Worm (Caenorhabditis elegans) whole organism, midembryonic: ENCODE data around the gene C44F1.1.

Experiments used
- T22C8.4 ChIP-seq: fragments of 200-800 bp; sonication (Bioruptor generic); IDR thresholded peaks from 2 replicates; pipeline ENCODE4 v1.3.6; 2022; ENCODE audit warnings: missing genetic modification characterization, missing compliant biosample characterization
- flt-1 ChIP-seq: fragments of 200-800 bp; sonication (Bioruptor generic); IDR thresholded peaks from 2 replicates; pipeline ENCODE4 v1.3.6; 2022; ENCODE audit warnings: missing genetic modification characterization, missing compliant biosample characterization
- klf-2 ChIP-seq: fragments of 200-800 bp; sonication (Bioruptor generic); conservative IDR thresholded peaks from 2 replicates; pipeline ENCODE4 v1.3.6; 2022; ENCODE audit warnings: missing genetic modification reagents, missing genetic modification characterization, missing compliant biosample characterization
- ztf-23 ChIP-seq: fragments of 200-800 bp; sonication (Bioruptor generic); IDR thresholded peaks from 2 replicates; pipeline ENCODE4 v1.3.6; 2022; ENCODE audit warnings: missing genetic modification reagents, missing genetic modification characterization, missing compliant biosample characterization

DNA sequence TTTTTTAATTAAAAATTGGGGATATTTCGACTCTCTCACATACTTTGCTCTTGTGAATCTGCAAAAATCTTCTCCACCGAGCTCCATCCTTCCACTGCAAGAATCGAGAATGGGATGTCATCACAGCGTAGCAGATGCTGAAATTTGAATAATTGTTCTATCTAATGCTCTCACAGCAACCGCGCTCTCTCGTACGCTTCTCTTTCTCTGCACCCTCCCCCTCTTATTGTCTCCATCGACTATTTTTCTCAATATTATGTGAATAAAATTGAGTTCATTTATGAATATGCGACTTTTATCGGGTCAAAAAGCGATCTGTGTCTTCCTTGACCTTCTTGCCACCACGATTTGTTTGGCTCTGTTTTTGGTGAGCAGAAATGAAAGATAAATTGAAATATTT, 31.4 kb downstream of the C44F1.1 start, which contains the start of gene F34D10.3:
- TF ChIP-seq T22C8.4 (GFP tag; lab: Robert Waterston, UW) (no peak), ztf-23 (no peak), klf-2 (GFP tag; lab: Robert Waterston, UW) (no peak), flt-1 (no peak)
